Fruit fly (Drosophila melanogaster): ENCODE measurements around the gene mthl10.

Gene mthl10

dm6 chr3L:331842-332802 lies 10.6 kb downstream of the mthl10 start, which contains the start of gene mthl9 (continued):
- TF ChIP-seq CG17385 (GFP tag; optimal IDR thresholded peaks at IDR 0.05) (peak; percentile 17), Scr (GFP tag; IDR thresholded peaks at IDR 0.05; ENCODE audit: partially characterized antibody) (0 out of 2 replicates have a peak, but pooled peaks have one; percentile 24), HmgZ (tag; optimal IDR thresholded peaks at IDR 0.05) (peak; percentile 39), pros (GFP tag; optimal IDR thresholded peaks at IDR 0.05) (peak; percentile 42), gem (tag; optimal IDR thresholded peaks at IDR 0.05) (no peak), amos (GFP tag; IDR thresholded peaks at IDR 0.05; ENCODE audit: partially characterized antibody) (peak; percentile 10; the same call in 1 of the 2 replicates), chinmo (GFP tag; IDR thresholded peaks at IDR 0.05; ENCODE audit: partially characterized antibody) (peak; percentile 99), tap (tag; optimal IDR thresholded peaks at IDR 0.05) (peak; percentile 11), Ssrp (tag; optimal IDR thresholded peaks at IDR 0.05) (no peak), CoRest (tag; optimal IDR thresholded peaks at IDR 0.05) (peak; percentile 17), Med (GFP tag) (peak; percentile 56), pan (optimal IDR thresholded peaks at IDR 0.05) (no peak), pan (GFP tag; optimal IDR thresholded peaks at IDR 0.05 in 1 of 2, IDR thresholded peaks at IDR 0.05 in 1 of 2) (no peak), CG34224 (GFP tag; IDR thresholded peaks at IDR 0.05; ENCODE audit: partially characterized antibody) (0 out of 3 replicates have a peak, but pooled peaks have one; percentile 52), Dfd (GFP tag; optimal IDR thresholded peaks at IDR 0.05) (no peak), gce (GFP tag; IDR thresholded peaks at IDR 0.05) (peak; percentile 38; the same call in 1 of the 3 replicates), hth (optimal IDR thresholded peaks at IDR 0.05) (no peak), NC2α (GFP tag; optimal IDR thresholded peaks at IDR 0.05) (no peak), seq (GFP tag; IDR thresholded peaks at IDR 0.05) (0 out of 2 replicates have a peak, but pooled peaks have one; percentile 19), Rfx (GFP tag; IDR thresholded peaks at IDR 0.05) (peak; percentile 26; the same call in 1 of the 2 replicates), unc-4 (GFP tag; IDR thresholded peaks at IDR 0.05; ENCODE audit: partially characterized antibody) (0 out of 2 replicates have a peak, but pooled peaks have one; percentile 51), CG10366 (GFP tag; IDR thresholded peaks at IDR 0.05) (no peak), stwl (tag; optimal IDR thresholded peaks at IDR 0.05) (peak; percentile 26), Antp (GFP tag; optimal IDR thresholded peaks at IDR 0.05) (no peak), lbe (GFP tag; optimal IDR thresholded peaks at IDR 0.05) (peak; percentile 29), Fer3 (tag; optimal IDR thresholded peaks at IDR 0.05) (peak; percentile 8), Eip74EF (GFP tag; optimal IDR thresholded peaks at IDR 0.05) (peak in 1 of 2 experiments; percentile 15), so (GFP tag; IDR thresholded peaks at IDR 0.05) (peak; percentile 74; the same call in 2 of the 3 replicates), caup (GFP tag; optimal IDR thresholded peaks at IDR 0.05; ENCODE audit: severe bottlenecking) (peak; percentile 54), CG2116 (GFP tag; optimal IDR thresholded peaks at IDR 0.05) (peak; percentile 1), CG12155 (GFP tag; optimal IDR thresholded peaks at IDR 0.05) (peak; percentile 53), pho (GFP tag; optimal IDR thresholded peaks at IDR 0.05) (peak; percentile 2), CrebB (tag; optimal IDR thresholded peaks at IDR 0.05) (peak; percentile 12), her (GFP tag; optimal IDR thresholded peaks at IDR 0.05) (peak; percentile 3), D19A (tag; optimal IDR thresholded peaks at IDR 0.05) (no peak), Hand (GFP tag; optimal IDR thresholded peaks at IDR 0.05) (peak; percentile 38), Deaf1 (tag; optimal IDR thresholded peaks at IDR 0.05) (peak; percentile 53), CG1233 (GFP tag; optimal IDR thresholded peaks at IDR 0.05) (no peak), Adf1 (GFP tag; IDR thresholded peaks at IDR 0.05) (peak; percentile 46; the same call in 1 of the 2 replicates), CG14710 (tag; optimal IDR thresholded peaks at IDR 0.05) (peak; percentile 0), E2f2 (GFP tag; IDR thresholded peaks at IDR 0.05) (peak; percentile 40; the same call in 1 of the 2 replicates), nau (GFP tag; optimal IDR thresholded peaks at IDR 0.05) (peak; percentile 45), crol (GFP tag; IDR thresholded peaks at IDR 0.05) (peak; percentile 83), rib (GFP tag; IDR thresholded peaks at IDR 0.05) (peak; percentile 33; the same call in 1 of the 2 replicates), run (tag; optimal IDR thresholded peaks at IDR 0.05) (peak; percentile 71), corto (GFP tag; optimal IDR thresholded peaks at IDR 0.05) (peak; percentile 10)
